Worm (Caenorhabditis elegans) whole organism, young adult: ENCODE data around the gene gba-2.
A peak's percentile ranks its signal among the peaks of the same experiment; 100 is the strongest.

Experiments
- F52B5.7 ChIP-seq: sonication (generic microtip); optimal IDR thresholded peaks from 2 replicates; lab custom pipeline; 2016; ENCODE audit warnings: mild to moderate bottlenecking, missing genetic modification characterization, missing compliant biosample characterization
- T07F8.4 ChIP-seq: sonication (generic microtip); optimal IDR thresholded peaks from 2 replicates; lab custom pipeline; 2016; ENCODE audit warnings: mild to moderate bottlenecking, missing genetic modification characterization, moderate library complexity, missing compliant biosample characterization
- T26A5.8 ChIP-seq: sonication (generic microtip); optimal IDR thresholded peaks from 2 replicates; lab custom pipeline; 2016; ENCODE audit warnings: missing genetic modification characterization, missing compliant biosample characterization
- Y53F4B.3 ChIP-seq: fragments of 200-800 bp; sonication (Bioruptor generic); IDR thresholded peaks from 2 replicates; pipeline ENCODE4 v1.3.6; 2022; ENCODE audit warnings: missing genetic modification reagents, missing genetic modification characterization, missing compliant biosample characterization
- Y67H2A.10 ChIP-seq: fragments of 200-800 bp; sonication (Bioruptor generic); conservative IDR thresholded peaks from 2 replicates; pipeline ENCODE4 v1.3.6; 2022; ENCODE audit warnings: missing genetic modification reagents, missing genetic modification characterization, missing compliant biosample characterization
- akir-1 ChIP-seq: fragments of 200-800 bp; sonication (Bioruptor generic); optimal IDR thresholded peaks from 2 replicates; lab custom pipeline; 2018; ENCODE audit warnings: mild to moderate bottlenecking, missing genetic modification characterization, moderate library complexity, missing compliant biosample characterization
- attf-3 ChIP-seq: fragments of 200-800 bp; sonication (Bioruptor generic); conservative IDR thresholded peaks from 2 replicates; pipeline ENCODE4 v1.3.6; 2022; ENCODE audit warnings: missing genetic modification reagents, missing genetic modification characterization, missing compliant biosample characterization
- attf-5 ChIP-seq: fragments of 200-800 bp; sonication (Bioruptor generic); optimal IDR thresholded peaks from 2 replicates; lab custom pipeline; 2018; ENCODE audit warnings: mild to moderate bottlenecking, missing genetic modification characterization, missing compliant biosample characterization
- attf-6 ChIP-seq: fragments of 200-800 bp; sonication (Bioruptor generic); IDR thresholded peaks from 2 replicates; pipeline ENCODE4 v1.3.6; 2022; ENCODE audit warnings: missing genetic modification reagents, missing genetic modification characterization, missing compliant biosample characterization
- cebp-1 ChIP-seq, 2 experiments: fragments of 200-800 bp in 1 of 2; sonication (Bioruptor generic) in 1 of 2; sonication (generic microtip) in 1 of 2; IDR thresholded peaks in 1 of 2; optimal IDR thresholded peaks in 1 of 2; 2 replicates each; pipeline versions ENCODE4 v1.3.6 to Lab custom; 2017 to 2022; ENCODE audit warnings: missing compliant biosample characterization in 2 of 2, missing genetic modification characterization in 2 of 2, mild to moderate bottlenecking in 1 of 2, missing genetic modification reagents in 1 of 2, moderate library complexity in 1 of 2
- ceh-27 ChIP-seq: fragments of 200-800 bp; sonication (Bioruptor generic); optimal IDR thresholded peaks from 2 replicates; lab custom pipeline; 2018; ENCODE audit warnings: mild to moderate bottlenecking, missing genetic modification characterization, moderate library complexity, missing compliant biosample characterization
- die-1 ChIP-seq: sonication (generic microtip); optimal IDR thresholded peaks from 2 replicates; lab custom pipeline; 2016; ENCODE audit warnings: missing genotype, mild to moderate bottlenecking, missing genetic modification characterization, missing compliant biosample characterization
- dox-1 ChIP-seq: fragments of 200-800 bp; sonication (Bioruptor generic); IDR thresholded peaks from 2 replicates; pipeline ENCODE4 v1.3.6; 2022; ENCODE audit warnings: missing genetic modification reagents, missing genetic modification characterization, missing compliant biosample characterization
- dpl-1 ChIP-seq: fragments of 150-350 bp; optimal IDR thresholded peaks from 2 replicates; lab custom pipeline; 2014; ENCODE audit warnings: missing biosample characterization, missing genetic modification reagents, missing genetic modification characterization
- egrh-3 ChIP-seq: fragments of 200-800 bp; sonication (Bioruptor generic); IDR thresholded peaks from 2 replicates; pipeline ENCODE4 v1.3.6; 2022; ENCODE audit warnings: missing genetic modification reagents, missing genetic modification characterization, missing compliant biosample characterization
- hmg-1.2 ChIP-seq: fragments of 200-800 bp; sonication (Bioruptor generic); IDR thresholded peaks from 2 replicates; pipeline ENCODE4 v1.3.6; 2022; ENCODE audit warnings: missing genetic modification reagents, missing genetic modification characterization, missing compliant biosample characterization
- lag-1 ChIP-seq: fragments of 200-800 bp; sonication (Bioruptor generic); IDR thresholded peaks from 2 replicates; pipeline ENCODE4 v1.3.6; 2022; ENCODE audit warnings: missing genetic modification reagents, missing genetic modification characterization, missing compliant biosample characterization
- let-607 ChIP-seq, 2 experiments: fragments of 200-800 bp in 1 of 2; sonication (Bioruptor generic) in 1 of 2; sonication (generic microtip) in 1 of 2; optimal IDR thresholded peaks; 2 replicates each; lab custom pipeline; 2016 to 2018; ENCODE audit warnings: mild to moderate bottlenecking in 2 of 2, missing compliant biosample characterization in 2 of 2, missing genetic modification characterization in 2 of 2, moderate library complexity in 2 of 2, missing genotype in 1 of 2
- lin-40 ChIP-seq: sonication (generic microtip); optimal IDR thresholded peaks from 2 replicates; lab custom pipeline; 2016; ENCODE audit warnings: missing genetic modification characterization, mild to moderate bottlenecking, missing compliant biosample characterization, missing genotype, missing genetic modification reagents
- madf-3 ChIP-seq: fragments of 200-800 bp; sonication (Bioruptor generic); IDR thresholded peaks from 2 replicates; pipeline ENCODE4 v1.3.6; 2022; ENCODE audit warnings: missing genetic modification reagents, missing genetic modification characterization, missing compliant biosample characterization
- mcd-1 ChIP-seq: fragments of 200-800 bp; sonication (Bioruptor generic); IDR thresholded peaks from 2 replicates; pipeline ENCODE4 v1.3.6; 2022; ENCODE audit warnings: missing genetic modification reagents, missing genetic modification characterization, missing compliant biosample characterization
- mxl-1 ChIP-seq: sonication (generic microtip); optimal IDR thresholded peaks from 2 replicates; lab custom pipeline; 2016; ENCODE audit warnings: missing genetic modification characterization, missing compliant biosample characterization
- nhr-179 ChIP-seq: sonication (generic microtip); optimal IDR thresholded peaks from 2 replicates; lab custom pipeline; 2016; ENCODE audit warnings: mild to moderate bottlenecking, missing genetic modification characterization, missing compliant biosample characterization
- sdz-38 ChIP-seq: sonication (generic microtip); optimal IDR thresholded peaks from 2 replicates; lab custom pipeline; 2016; ENCODE audit warnings: missing genotype, missing genetic modification characterization, missing compliant biosample characterization
- snpc-1.3 ChIP-seq: sonication (generic microtip); optimal IDR thresholded peaks from 2 replicates; lab custom pipeline; 2017; ENCODE audit warnings: missing genetic modification characterization, mild to moderate bottlenecking, missing compliant biosample characterization, antibody characterized with exemption, moderate library complexity, missing genotype, missing genetic modification reagents; ENCODE audit not compliant: insufficient read depth
- snpc-4 ChIP-seq, 5 experiments: fragments of 150-350 bp in 1 of 5; sonication (generic microtip) in 4 of 5; optimal IDR thresholded peaks; 2 replicates each; lab custom pipeline; 2014 to 2018; ENCODE audit warnings: missing genetic modification characterization in 5 of 5, missing biosample characterization in 3 of 5, antibody characterized with exemption in 2 of 5, mild to moderate bottlenecking in 2 of 5, missing compliant biosample characterization in 2 of 5, missing genotype in 2 of 5, moderate library complexity in 2 of 5, missing genetic modification reagents in 1 of 5
- sptf-2 ChIP-seq: fragments of 200-800 bp; sonication (Bioruptor generic); optimal IDR thresholded peaks from 2 replicates; lab custom pipeline; 2018; ENCODE audit warnings: mild to moderate bottlenecking, missing genetic modification characterization, missing compliant biosample characterization
- tbx-9 ChIP-seq: sonication (generic microtip); optimal IDR thresholded peaks from 2 replicates; lab custom pipeline; 2016; ENCODE audit warnings: borderline replicate concordance, missing genetic modification characterization, inconsistent platforms, missing compliant biosample characterization
- zfh-2 ChIP-seq: fragments of 200-800 bp; sonication (Bioruptor generic); conservative IDR thresholded peaks from 2 replicates; pipeline ENCODE4 v1.3.6; 2022; ENCODE audit warnings: missing genetic modification reagents, missing genetic modification characterization, missing compliant biosample characterization
- ztf-22 ChIP-seq: fragments of 200-800 bp; sonication (Bioruptor generic); optimal IDR thresholded peaks from 2 replicates; lab custom pipeline; 2018; ENCODE audit warnings: mild to moderate bottlenecking, missing genetic modification characterization, moderate library complexity, missing compliant biosample characterization
- ztf-28 ChIP-seq: fragments of 200-800 bp; sonication (Bioruptor generic); IDR thresholded peaks from 2 replicates; pipeline ENCODE4 v1.3.6; 2022; ENCODE audit warnings: missing genetic modification reagents, missing genetic modification characterization, missing compliant biosample characterization

gba-2 gene

DNA sequence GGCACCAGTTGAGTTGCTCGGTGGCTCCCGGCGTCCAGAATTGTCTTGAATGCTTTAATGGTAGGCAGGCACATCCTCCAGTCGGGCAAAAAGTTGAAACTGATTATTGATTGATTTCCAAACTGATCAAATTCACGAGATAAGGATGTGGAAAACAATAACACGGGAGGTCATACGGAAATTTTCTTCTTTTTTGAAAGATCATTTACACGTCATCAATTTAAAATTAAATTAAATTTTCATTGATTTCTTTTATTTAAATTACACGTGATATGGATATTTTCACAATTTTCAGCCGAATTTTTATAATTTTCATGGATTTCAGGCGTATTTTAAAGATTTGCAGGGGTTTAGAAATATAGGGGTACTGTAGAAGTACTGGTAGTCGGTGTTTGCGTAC, 37.2 kb upstream of the gba-2 start, which contains the start of gene cbs-2:
TSS of gene cbs-2 (minus strand) at position 101 of the 400 bp plus-strand sequence.
- TF ChIP-seq lin-40 (tag; lab: Kevin White, UChicago) (no peak), dox-1 (GFP tag; lab: Robert Waterston, UW) (no peak), mxl-1 (tag; lab: Kevin White, UChicago) (no peak), nhr-179 (no peak)
- TF ChIP-seq, all 124 proteins: peak for 0

DNA sequence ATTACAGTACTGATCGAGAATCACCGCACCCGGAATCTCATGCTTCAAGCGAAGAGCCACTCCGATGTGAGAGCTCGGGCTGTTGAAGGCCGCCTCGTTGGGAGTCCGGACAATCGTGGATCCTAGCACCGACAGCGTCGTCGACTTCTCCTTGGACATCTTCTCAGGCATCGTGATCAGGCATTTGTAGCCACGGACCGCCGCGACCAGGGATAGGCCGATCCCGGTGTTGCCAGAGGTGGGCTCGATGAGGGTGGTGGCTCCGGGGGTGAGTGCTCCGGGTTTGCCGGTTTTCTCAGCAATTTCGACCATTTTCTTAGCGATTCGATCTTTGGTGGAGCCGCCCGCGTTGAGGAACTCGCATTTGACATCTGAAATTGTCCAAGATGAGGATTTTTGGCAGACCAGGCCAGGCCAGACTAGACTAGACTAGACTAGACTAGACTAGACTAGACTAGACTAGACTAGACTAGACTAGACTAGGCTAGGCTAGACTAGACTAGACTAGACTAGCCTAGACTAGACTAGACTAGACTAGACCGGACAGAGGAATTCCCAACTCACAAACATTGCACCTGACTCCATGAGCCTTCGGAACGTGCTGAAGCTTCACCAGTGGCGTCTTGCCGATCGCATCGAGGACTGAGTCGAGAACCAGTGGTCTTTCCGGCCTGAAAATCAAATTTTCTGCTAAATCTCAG, 35.1 kb upstream of the gba-2 start:
- 0 out of 2 replicates have a peak, but pooled peaks have one; percentile 4 for TF ChIP-seq madf-3 (GFP tag; lab: Robert Waterston, UW)
- no peak for TF ChIP-seq tbx-9 (tag; lab: Kevin White, UChicago)
- TF ChIP-seq T26A5.8: no peak
- no peak for TF ChIP-seq let-607 (tag; optimal IDR thresholded peaks at IDR 0.05; lab: Kevin White, UChicago)
- no peak for TF ChIP-seq ceh-27
- TF ChIP-seq T07F8.4: no peak
- TF ChIP-seq zfh-2 (GFP tag; lab: Robert Waterston, UW): peak; percentile 43; the same call in 1 of the 2 replicates
- peak; percentile 64; the same call in 1 of the 2 replicates for TF ChIP-seq egrh-3

DNA sequence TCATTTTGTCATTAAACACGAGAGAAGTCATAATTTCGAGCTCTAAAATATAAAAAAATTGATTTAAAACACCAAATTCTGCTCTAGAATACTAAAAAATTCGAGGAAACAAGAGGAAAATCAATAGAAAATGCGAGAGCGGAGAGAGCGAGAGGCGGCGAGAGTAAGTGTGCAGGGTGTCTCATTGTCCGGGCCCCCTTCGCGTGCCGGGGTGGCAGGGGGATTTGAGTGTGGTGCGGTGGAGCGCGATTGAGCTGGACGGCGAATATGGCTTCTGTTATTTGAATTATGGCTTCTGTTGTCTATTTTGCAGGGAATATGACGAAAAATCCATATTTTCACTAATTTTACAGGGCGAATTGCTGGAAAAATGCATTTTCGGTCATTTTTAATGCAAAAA, 33.6 kb upstream of the gba-2 start, which contains the start of gene Y59C2A.3:
TSS of gene Y59C2A.3 (minus strand) at position 42 of the 400 bp plus-strand sequence.
- peak; percentile 61 for TF ChIP-seq attf-5
- TF ChIP-seq dpl-1 (GFP tag; lab: Kevin White, UChicago): peak; percentile 6
- no peak for TF ChIP-seq sptf-2
- TF ChIP-seq zfh-2 (GFP tag; lab: Robert Waterston, UW): peak; percentile 89
- no peak for TF ChIP-seq Y53F4B.3 (GFP tag; lab: Robert Waterston, UW)
- TF ChIP-seq ztf-22 (GFP tag; lab: Kevin White, UChicago): no peak
- TF ChIP-seq Y67H2A.10 (GFP tag; lab: Robert Waterston, UW): no peak
- no peak for TF ChIP-seq ztf-28 (GFP tag; lab: Robert Waterston, UW)
- no peak for TF ChIP-seq cebp-1 (GFP tag; IDR thresholded peaks at IDR 0.05; lab: Robert Waterston, UW)
- peak; percentile 19 for TF ChIP-seq cebp-1 (tag; optimal IDR thresholded peaks at IDR 0.05; lab: Kevin White, UChicago)
- TF ChIP-seq ceh-27: peak; percentile 75
- peak; percentile 29; the same call in 1 of the 2 replicates for TF ChIP-seq hmg-1.2 (GFP tag; lab: Robert Waterston, UW)
- TF ChIP-seq snpc-1.3 (tag; lab: Kevin White, UChicago): no peak
- no peak for TF ChIP-seq die-1 (tag; lab: Kevin White, UChicago)
- peak; percentile 76 for TF ChIP-seq mcd-1 (GFP tag; lab: Robert Waterston, UW)
- TF ChIP-seq egrh-3: peak; percentile 51; the same call in 1 of the 2 replicates
- no peak for TF ChIP-seq sdz-38 (tag; lab: Kevin White, UChicago)
- no peak for TF ChIP-seq attf-6 (GFP tag; lab: Robert Waterston, UW)

DNA sequence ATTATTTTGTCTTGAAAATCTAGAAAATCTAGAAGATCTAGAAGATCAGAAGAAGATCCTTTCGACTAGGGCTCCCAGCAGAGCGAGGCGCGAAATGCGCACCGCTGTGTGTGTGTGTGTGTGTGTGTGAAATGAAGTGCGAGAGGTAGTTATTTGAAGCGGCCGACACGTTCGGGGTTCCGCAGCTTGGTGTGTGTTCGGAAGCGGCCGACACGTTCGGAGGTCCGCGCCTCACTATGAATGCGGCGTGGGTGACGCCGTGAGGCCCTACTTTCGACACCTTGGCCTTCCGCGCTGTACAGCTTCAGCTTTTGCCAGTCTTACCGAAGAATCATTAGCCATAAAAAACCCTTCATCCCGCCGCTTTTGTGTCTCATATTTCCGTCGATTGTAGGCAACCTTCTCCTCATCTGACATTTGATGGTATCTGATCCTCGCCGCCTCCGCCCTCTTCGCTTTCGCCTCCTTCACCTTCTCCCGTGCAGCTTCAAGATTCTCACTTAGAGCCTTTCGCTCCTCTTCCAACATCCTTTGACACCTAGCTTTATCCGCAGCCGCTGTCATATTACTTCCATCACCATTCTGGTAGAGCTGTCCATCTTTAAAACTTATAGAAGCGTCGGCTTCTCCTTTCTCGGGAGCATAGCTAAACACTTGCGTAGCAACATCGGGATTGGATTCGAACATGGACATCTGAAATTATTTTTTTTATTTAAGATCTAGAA, 30.9 kb upstream of the gba-2 start:
- no peak for TF ChIP-seq snpc-4 (GFP tag; optimal IDR thresholded peaks at IDR 0.05; lab: Kevin White, UChicago)
- TF ChIP-seq snpc-4 (tag; optimal IDR thresholded peaks at IDR 0.05; lab: Kevin White, UChicago): peak in 1 of 4 experiments; percentile 53
- peak; percentile 25; the same call in 1 of the 2 replicates for TF ChIP-seq mcd-1 (GFP tag; lab: Robert Waterston, UW)
- no peak for TF ChIP-seq F52B5.7 (tag; lab: Kevin White, UChicago)
- TF ChIP-seq akir-1 (GFP tag; lab: Kevin White, UChicago): no peak
- no peak for TF ChIP-seq lag-1
- no peak for TF ChIP-seq attf-3
- 0 out of 2 replicates have a peak, but pooled peaks have one; percentile 17 for TF ChIP-seq zfh-2 (GFP tag; lab: Robert Waterston, UW)
- peak; percentile 32; the same call in 1 of the 2 replicates for TF ChIP-seq hmg-1.2 (GFP tag; lab: Robert Waterston, UW)
- TF ChIP-seq, all 124 proteins: peak for 4
